Worm (Caenorhabditis elegans) whole organism, L2 larva: Measurements from ENCODE around the gene F18G5.6.

ENCODE experiments used
- F13H6.1 ChIP-seq: sonication (generic microtip); optimal IDR thresholded peaks from 2 replicates; lab custom pipeline; 2016; ENCODE audit warnings: missing genetic modification characterization, missing compliant biosample characterization
- R02D3.7 ChIP-seq: fragments of 150-350 bp; optimal IDR thresholded peaks from 2 replicates; lab custom pipeline; 2014; ENCODE audit warnings: missing biosample characterization, missing genetic modification characterization
- Y55F3AM.14 ChIP-seq: fragments of 200-800 bp; sonication (Bioruptor generic); optimal IDR thresholded peaks from 2 replicates; lab custom pipeline; 2018; ENCODE audit warnings: mild to moderate bottlenecking, missing genetic modification characterization, missing compliant biosample characterization
- ZK546.5 ChIP-seq: sonication (generic microtip); optimal IDR thresholded peaks from 2 replicates; lab custom pipeline; 2017; ENCODE audit warnings: missing biosample characterization, missing genetic modification characterization
- alr-1 ChIP-seq: fragments of 150-350 bp; optimal IDR thresholded peaks from 2 replicates; lab custom pipeline; 2014; ENCODE audit warnings: missing biosample characterization, missing genetic modification characterization
- aly-2 ChIP-seq: fragments of 150-350 bp; optimal IDR thresholded peaks from 2 replicates; lab custom pipeline; 2014; ENCODE audit warnings: missing biosample characterization, missing genetic modification characterization
- ama-1 ChIP-seq: fragments of 150-350 bp; optimal IDR thresholded peaks from 2 replicates; lab custom pipeline; 2018; ENCODE audit warnings: inconsistent platforms
- blmp-1 ChIP-seq: sonication (generic microtip); optimal IDR thresholded peaks from 2 replicates; lab custom pipeline; 2017; ENCODE audit warnings: missing genetic modification characterization, mild to moderate bottlenecking, missing compliant biosample characterization, antibody characterized with exemption, moderate library complexity; ENCODE audit not compliant: insufficient read depth
- ceh-16 ChIP-seq: fragments of 150-350 bp; optimal IDR thresholded peaks from 2 replicates; lab custom pipeline; 2014; ENCODE audit warnings: missing biosample characterization, missing genetic modification characterization
- ceh-82 ChIP-seq: fragments of 150-350 bp; optimal IDR thresholded peaks from 2 replicates; lab custom pipeline; 2014; ENCODE audit warnings: missing biosample characterization, missing genetic modification characterization
- crh-2 ChIP-seq: sonication (generic microtip); optimal IDR thresholded peaks from 2 replicates; lab custom pipeline; 2017; ENCODE audit warnings: missing biosample characterization, missing genetic modification characterization
- dmd-4 ChIP-seq: sonication (generic microtip); optimal IDR thresholded peaks from 2 replicates; lab custom pipeline; 2017; ENCODE audit warnings: missing biosample characterization, missing genetic modification characterization
- egl-27 ChIP-seq: sonication (generic microtip); optimal IDR thresholded peaks from 3 replicates; lab custom pipeline; 2017; ENCODE audit warnings: missing biosample characterization, missing genetic modification reagents, missing genetic modification characterization
- elt-1 ChIP-seq: fragments of 150-350 bp; optimal IDR thresholded peaks from 2 replicates; lab custom pipeline; 2014; ENCODE audit warnings: missing biosample characterization, missing genetic modification characterization
- elt-3 ChIP-seq: sonication (generic microtip); optimal IDR thresholded peaks from 2 replicates; lab custom pipeline; 2017; ENCODE audit warnings: missing biosample characterization, missing genetic modification characterization
- fos-1 ChIP-seq: fragments of 150-350 bp; optimal IDR thresholded peaks from 2 replicates; lab custom pipeline; 2014; ENCODE audit warnings: missing biosample characterization, missing genetic modification characterization
- gmeb-1 ChIP-seq: fragments of 150-350 bp; optimal IDR thresholded peaks from 2 replicates; lab custom pipeline; 2014; ENCODE audit warnings: missing biosample characterization, missing genetic modification characterization
- lin-11 ChIP-seq: fragments of 150-350 bp; sonication (generic microtip); optimal IDR thresholded peaks from 2 replicates; lab custom pipeline; 2014; ENCODE audit warnings: missing biosample characterization, missing genetic modification characterization, inconsistent platforms, mixed read lengths
- lin-13 ChIP-seq: fragments of 150-350 bp; optimal IDR thresholded peaks from 2 replicates; lab custom pipeline; 2014; ENCODE audit warnings: missing biosample characterization, missing genetic modification reagents, missing genetic modification characterization
- lin-39 ChIP-seq: fragments of 150-350 bp; optimal IDR thresholded peaks from 2 replicates; lab custom pipeline; 2014; ENCODE audit warnings: missing biosample characterization, missing genetic modification reagents, missing genetic modification characterization
- lsy-2 ChIP-seq, 2 experiments: fragments of 150-350 bp in 1 of 2; sonication (generic microtip) in 1 of 2; optimal IDR thresholded peaks; 2 replicates each; lab custom pipeline; 2014 to 2017; ENCODE audit warnings: missing biosample characterization in 2 of 2, missing genetic modification characterization in 2 of 2
- mdl-1 ChIP-seq, 2 experiments: fragments of 150-350 bp in 1 of 2; sonication (generic microtip) in 1 of 2; optimal IDR thresholded peaks; 2 replicates each; lab custom pipeline; 2017; ENCODE audit warnings: missing biosample characterization in 2 of 2, missing genetic modification characterization in 2 of 2
- nhr-10 ChIP-seq: sonication (generic microtip); optimal IDR thresholded peaks from 2 replicates; lab custom pipeline; 2017; ENCODE audit warnings: missing biosample characterization, missing genetic modification characterization
- nhr-12 ChIP-seq: fragments of 150-350 bp; optimal IDR thresholded peaks from 2 replicates; lab custom pipeline; 2014; ENCODE audit warnings: missing biosample characterization, missing genetic modification characterization
- nhr-21 ChIP-seq: fragments of 150-350 bp; optimal IDR thresholded peaks from 2 replicates; lab custom pipeline; 2014; ENCODE audit warnings: missing biosample characterization, missing genetic modification characterization
- nhr-23 ChIP-seq: fragments of 150-350 bp; optimal IDR thresholded peaks from 2 replicates; lab custom pipeline; 2014; ENCODE audit warnings: missing biosample characterization, missing genetic modification reagents, missing genetic modification characterization
- nhr-237 ChIP-seq: fragments of 150-350 bp; optimal IDR thresholded peaks from 2 replicates; lab custom pipeline; 2014; ENCODE audit warnings: missing biosample characterization, missing genetic modification characterization
- nhr-25 ChIP-seq: fragments of 150-350 bp; sonication (generic microtip); optimal IDR thresholded peaks from 3 replicates; lab custom pipeline; 2014; ENCODE audit warnings: missing biosample characterization, missing genetic modification characterization
- sem-4 ChIP-seq: fragments of 150-350 bp; optimal IDR thresholded peaks from 2 replicates; lab custom pipeline; 2014; ENCODE audit warnings: missing biosample characterization, missing genetic modification reagents, missing genetic modification characterization
- sma-3 ChIP-seq: sonication (generic microtip); optimal IDR thresholded peaks from 2 replicates; lab custom pipeline; 2016; ENCODE audit warnings: missing genetic modification reagents, missing genetic modification characterization, missing compliant biosample characterization
- sma-9 ChIP-seq, 2 experiments: fragments of 150-350 bp in 1 of 2; sonication (generic microtip) in 1 of 2; optimal IDR thresholded peaks; 2 replicates each; lab custom pipeline; 2014 to 2016; ENCODE audit warnings: missing genetic modification characterization in 2 of 2, mild to moderate bottlenecking in 1 of 2, missing biosample characterization in 1 of 2, missing compliant biosample characterization in 1 of 2, missing genetic modification reagents in 1 of 2, moderate library complexity in 1 of 2
- snpc-4 ChIP-seq: fragments of 150-350 bp; optimal IDR thresholded peaks from 2 replicates; lab custom pipeline; 2014; ENCODE audit warnings: missing biosample characterization, missing genetic modification characterization
- unc-55 ChIP-seq: fragments of 150-350 bp; sonication (generic microtip); optimal IDR thresholded peaks from 3 replicates; lab custom pipeline; 2014; ENCODE audit warnings: missing biosample characterization, missing genetic modification reagents, missing genetic modification characterization
- zag-1 ChIP-seq: fragments of 150-350 bp; optimal IDR thresholded peaks from 2 replicates; lab custom pipeline; 2014; ENCODE audit warnings: missing biosample characterization, missing genetic modification characterization
- ztf-1 ChIP-seq: fragments of 200-800 bp; sonication (Bioruptor generic); conservative IDR thresholded peaks from 2 replicates; pipeline ENCODE4 v1.3.6; 2022; ENCODE audit warnings: missing genetic modification characterization, missing compliant biosample characterization
- ztf-11 ChIP-seq: sonication (generic microtip); optimal IDR thresholded peaks from 2 replicates; lab custom pipeline; 2017; ENCODE audit warnings: missing biosample characterization, missing genetic modification characterization
- ztf-4 ChIP-seq: fragments of 150-350 bp; optimal IDR thresholded peaks from 2 replicates; lab custom pipeline; 2014; ENCODE audit warnings: missing biosample characterization, missing genetic modification characterization

F18G5.6 gene

DNA sequence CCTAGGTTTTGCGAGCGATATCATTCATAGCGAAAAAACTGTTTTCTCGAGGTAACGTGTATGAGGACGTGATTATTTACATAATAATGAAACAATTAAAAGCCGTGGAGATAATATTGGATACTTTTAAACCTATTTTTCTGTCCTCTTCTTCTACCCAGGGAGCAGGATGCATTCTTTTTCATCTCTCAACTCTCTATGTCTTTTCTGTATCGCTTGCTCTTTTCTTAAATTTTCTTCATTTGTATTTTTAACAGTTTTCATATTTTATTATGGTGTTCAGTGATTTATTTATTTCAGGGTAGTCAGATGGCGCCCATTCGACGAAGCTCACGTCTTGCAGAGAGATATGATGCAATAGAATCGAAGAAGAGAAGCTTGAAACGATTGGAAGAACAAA, 14.5 kb upstream of the F18G5.6 start, which contains the start of gene B0416.4:
Gene B0416.4 (plus strand): TSS at position 301 of the 400 bp plus-strand sequence.
- TF ChIP-seq ztf-1 (GFP tag; lab: Robert Waterston, UW), result no peak
- TF ChIP-seq R02D3.7 (tag; lab: Kevin White, UChicago), result no peak
- TF ChIP-seq egl-27 (tag; lab: Kevin White, UChicago), result no peak
- no peak for TF ChIP-seq fos-1 (tag; lab: Kevin White, UChicago)
- no peak for TF ChIP-seq ceh-16
- no peak for TF ChIP-seq nhr-21 (tag; lab: Kevin White, UChicago)
- TF ChIP-seq sma-3 (GFP tag; lab: Kevin White, UChicago), result no peak
- no peak for TF ChIP-seq elt-3 (tag; lab: Kevin White, UChicago)
- no peak for TF ChIP-seq nhr-25
- TF ChIP-seq, all 48 proteins: peak for 0

DNA sequence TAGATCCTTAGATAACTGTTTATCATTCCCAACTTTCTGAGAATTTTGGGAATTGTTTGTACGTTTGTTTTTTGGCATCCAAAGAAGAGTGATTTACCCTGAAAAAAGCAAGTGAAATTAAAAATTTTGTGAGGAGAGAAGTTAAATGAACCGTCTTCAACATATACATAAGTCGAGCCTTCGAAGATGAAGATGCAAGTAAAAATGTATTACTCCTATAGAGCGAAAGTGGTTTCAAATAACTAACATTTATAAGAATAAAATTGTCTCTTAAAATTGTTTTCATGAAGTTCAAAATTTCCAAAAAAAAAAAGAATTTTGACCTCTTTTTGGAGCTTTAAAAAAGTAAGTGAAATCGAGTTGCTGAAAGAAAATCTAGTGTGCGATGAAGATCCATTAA, 10.4 kb upstream of the F18G5.6 start, which contains the start of gene B0416.10:
Gene B0416.10 (minus strand): TSS at position 101 of the 400 bp plus-strand sequence.
- TF ChIP-seq nhr-10 (tag; lab: Kevin White, UChicago) (no peak), Y55F3AM.14 (no peak), aly-2 (tag; lab: Kevin White, UChicago) (no peak)

- TF ChIP-seq zag-1 (tag; lab: Kevin White, UChicago) (no peak), lsy-2 (tag; optimal IDR thresholded peaks at IDR 0.05; lab: Kevin White, UChicago) (no peak), ceh-82 (tag; lab: Kevin White, UChicago) (no peak), crh-2 (tag; lab: Kevin White, UChicago) (peak; percentile 46), fos-1 (tag; lab: Kevin White, UChicago) (peak; percentile 89), sem-4 (tag; lab: Kevin White, UChicago) (no peak), Y55F3AM.14 (no peak), sma-9 (GFP tag; optimal IDR thresholded peaks at IDR 0.05; lab: Kevin White, UChicago) (peak; percentile 62), sma-9 (tag; optimal IDR thresholded peaks at IDR 0.05; lab: Kevin White, UChicago) (no peak)
These were observed 7.8 kb upstream of the F18G5.6 start for ce11 chrX:9271886-9272285.

DNA sequence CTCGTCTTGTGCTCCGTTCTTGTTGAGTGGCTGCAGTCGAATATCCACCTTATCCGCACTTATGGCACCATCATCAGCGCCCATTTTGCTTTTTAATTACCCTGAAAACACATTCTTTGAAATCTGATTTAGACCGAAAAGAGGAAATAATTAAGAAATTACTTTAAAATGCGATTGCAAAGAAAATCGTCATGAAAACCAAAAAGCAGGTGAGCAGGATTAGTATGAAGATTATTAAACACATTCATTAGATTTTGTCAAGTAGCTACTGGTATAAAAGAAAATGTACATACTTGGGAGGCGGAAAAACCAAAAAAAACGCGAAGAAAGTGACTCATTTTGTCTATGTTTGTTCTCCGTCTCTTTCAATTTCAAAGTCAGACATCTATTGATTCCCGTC, 6.6 kb upstream of the F18G5.6 start, which contains the start of gene B0416.5:
Gene B0416.5 (minus strand): TSS at position 101 of the 400 bp plus-strand sequence.
- TF ChIP-seq ztf-4 (no peak), unc-55 (GFP tag; lab: Kevin White, UChicago) (peak; percentile 9), lin-39 (tag; lab: Kevin White, UChicago) (no peak)

DNA sequence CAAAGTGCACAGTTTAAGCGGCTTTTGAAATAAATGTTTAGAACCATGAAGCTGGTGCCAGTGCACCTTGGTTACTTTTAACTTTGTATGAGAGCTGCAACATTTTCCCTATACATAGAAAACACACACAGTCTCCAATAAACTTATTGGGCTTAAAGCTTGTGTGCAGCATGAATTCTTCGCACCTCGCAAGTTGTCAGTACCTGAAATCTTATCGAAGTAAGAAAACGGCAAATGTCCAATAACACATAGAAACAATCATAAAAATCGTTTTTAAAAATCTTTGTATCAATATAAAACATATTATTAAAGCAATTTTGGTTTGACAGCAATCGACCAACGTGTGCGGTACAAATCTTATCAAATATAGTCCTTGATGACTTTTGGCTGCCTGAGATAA, 4.2 kb upstream of the F18G5.6 start:
- no peak for TF ChIP-seq ama-1 (lab: Kevin White, UChicago)
- no peak for TF ChIP-seq nhr-21 (tag; lab: Kevin White, UChicago)
- TF ChIP-seq gmeb-1 (tag; lab: Kevin White, UChicago), result no peak
- TF ChIP-seq blmp-1 (tag; lab: Kevin White, UChicago), result no peak
- no peak for TF ChIP-seq snpc-4 (tag; lab: Kevin White, UChicago)
- no peak for TF ChIP-seq lsy-2 (tag; optimal IDR thresholded peaks at IDR 0.05; lab: Kevin White, UChicago)

- TF ChIP-seq egl-27 (tag; lab: Kevin White, UChicago), result no peak
- TF ChIP-seq fos-1 (tag; lab: Kevin White, UChicago), result peak; percentile 52
- TF ChIP-seq dmd-4 (tag; lab: Kevin White, UChicago), result no peak
These were observed 2.4 kb upstream of the F18G5.6 start for ce11 chrX:9266512-9266911.

ce11 chrX:9264636-9265035, 505 bp upstream of the F18G5.6 start:
- TF ChIP-seq nhr-10 (tag; lab: Kevin White, UChicago), result no peak
- no peak for TF ChIP-seq alr-1 (tag; lab: Kevin White, UChicago)
- peak in 1 of 2 experiments; percentile 46 for TF ChIP-seq mdl-1 (tag; optimal IDR thresholded peaks at IDR 0.05; lab: Kevin White, UChicago)
- no peak for TF ChIP-seq nhr-237 (tag; lab: Kevin White, UChicago)
- TF ChIP-seq gmeb-1 (tag; lab: Kevin White, UChicago), result peak; percentile 30
- TF ChIP-seq nhr-23 (tag; lab: Kevin White, UChicago), result no peak
- TF ChIP-seq ama-1 (lab: Kevin White, UChicago), result no peak
- no peak for TF ChIP-seq ceh-82 (tag; lab: Kevin White, UChicago)
- TF ChIP-seq elt-3 (tag; lab: Kevin White, UChicago), result no peak
- peak; percentile 76 for TF ChIP-seq F13H6.1 (tag; lab: Kevin White, UChicago)
- peak; percentile 12 for TF ChIP-seq sma-3 (GFP tag; lab: Kevin White, UChicago)
- TF ChIP-seq ztf-11 (tag; lab: Kevin White, UChicago), result no peak
- no peak for TF ChIP-seq ZK546.5 (tag; lab: Kevin White, UChicago)
- peak; percentile 89 for TF ChIP-seq sma-9 (GFP tag; optimal IDR thresholded peaks at IDR 0.05; lab: Kevin White, UChicago)
- no peak for TF ChIP-seq sma-9 (tag; optimal IDR thresholded peaks at IDR 0.05; lab: Kevin White, UChicago)
- TF ChIP-seq lsy-2 (tag; optimal IDR thresholded peaks at IDR 0.05; lab: Kevin White, UChicago), result peak in 1 of 2 experiments; percentile 41
- TF ChIP-seq lin-11 (tag; lab: Kevin White, UChicago), result no peak
- TF ChIP-seq ztf-1 (GFP tag; lab: Robert Waterston, UW), result no peak
- no peak for TF ChIP-seq nhr-25
- TF ChIP-seq dmd-4 (tag; lab: Kevin White, UChicago), result no peak
- peak; percentile 55 for TF ChIP-seq crh-2 (tag; lab: Kevin White, UChicago)
- TF ChIP-seq ztf-4, result no peak
- TF ChIP-seq egl-27 (tag; lab: Kevin White, UChicago), result no peak
- TF ChIP-seq lin-13, result no peak
- TF ChIP-seq sem-4 (tag; lab: Kevin White, UChicago), result no peak
- no peak for TF ChIP-seq nhr-12
- no peak for TF ChIP-seq elt-1 (tag; lab: Kevin White, UChicago)
- TF ChIP-seq zag-1 (tag; lab: Kevin White, UChicago), result no peak
